Fruit fly (Drosophila melanogaster) whole organism, embryonic: ENCODE results near the gene Mo25.

Source experiments
- B-H2 ChIP-seq: fragments of 200-800 bp; sonication (Bioruptor generic); optimal IDR thresholded peaks from 2 replicates; lab custom pipeline; 2018; ENCODE audit warnings: missing biosample characterization, mild to moderate bottlenecking, missing genetic modification characterization
- CG10209 ChIP-seq: fragments of 200-800 bp; sonication (Bioruptor generic); optimal IDR thresholded peaks from 3 replicates; lab custom pipeline; 2017; ENCODE audit warnings: missing biosample characterization, mild to moderate bottlenecking, missing genetic modification characterization, missing genetic modification reagents
- CG11560 ChIP-seq: fragments of 200-800 bp; sonication (Bioruptor generic); IDR thresholded peaks from 3 replicates; pipeline ENCODE4 v1.3.6; 2022; ENCODE audit warnings: missing biosample characterization, missing genetic modification characterization
- CG12769 ChIP-seq: fragments of 200-800 bp; sonication (Bioruptor generic); optimal IDR thresholded peaks from 2 replicates; lab custom pipeline; 2019; ENCODE audit warnings: missing biosample characterization, mild to moderate bottlenecking, missing genetic modification characterization, moderate library complexity
- CG13287 ChIP-seq: fragments of 200-800 bp; sonication (Bioruptor generic); IDR thresholded peaks from 2 replicates; pipeline ENCODE4 v1.3.6; 2022; ENCODE audit warnings: missing biosample characterization, missing genetic modification characterization; ENCODE audit not compliant: partially characterized antibody
- CG14014 ChIP-seq: fragments of 200-800 bp; sonication (Bioruptor generic); IDR thresholded peaks from 2 replicates; pipeline ENCODE4 v1.3.6; 2022; ENCODE audit warnings: missing biosample characterization, missing genetic modification characterization
- CG14441 ChIP-seq: fragments of 200-800 bp; sonication (Bioruptor generic); IDR thresholded peaks from 2 replicates; pipeline ENCODE4 v1.3.6; 2022; ENCODE audit warnings: missing biosample characterization, missing genetic modification characterization
- CG2202 ChIP-seq: fragments of 200-800 bp; sonication (Bioruptor generic); optimal IDR thresholded peaks from 2 replicates; lab custom pipeline; 2018; ENCODE audit warnings: missing biosample characterization, mild to moderate bottlenecking, missing genetic modification characterization
- CG3065 ChIP-seq: fragments of 200-800 bp; sonication (Bioruptor generic); optimal IDR thresholded peaks from 2 replicates; lab custom pipeline; 2016; ENCODE audit warnings: missing biosample characterization, missing genetic modification characterization
- CG31365 ChIP-seq: fragments of 200-800 bp; sonication (Bioruptor generic); optimal IDR thresholded peaks from 2 replicates; lab custom pipeline; 2018; ENCODE audit warnings: missing biosample characterization, mild to moderate bottlenecking, missing genetic modification characterization
- CG32532 ChIP-seq: fragments of 200-800 bp; sonication (Bioruptor generic); IDR thresholded peaks from 2 replicates; pipeline ENCODE4 v1.3.6; 2022; ENCODE audit warnings: missing biosample characterization, missing genetic modification characterization
- CG34422 ChIP-seq: fragments of 200-800 bp; sonication (Bioruptor generic); IDR thresholded peaks from 3 replicates; pipeline ENCODE4 v1.3.6; 2022; ENCODE audit warnings: missing biosample characterization, missing genetic modification characterization
- CG7357 ChIP-seq: fragments of 200-800 bp; sonication (Bioruptor generic); IDR thresholded peaks from 3 replicates; pipeline ENCODE4 v1.3.6; 2022; ENCODE audit warnings: missing biosample characterization, missing genetic modification characterization
- CG7963 ChIP-seq: fragments of 200-800 bp; sonication (Bioruptor generic); IDR thresholded peaks from 3 replicates; pipeline ENCODE4 v1.3.6; 2022; ENCODE audit warnings: missing biosample characterization, missing genetic modification characterization; ENCODE audit not compliant: partially characterized antibody
- CG8290 ChIP-seq, 3 experiments: fragments of 200-800 bp; sonication (Bioruptor generic); optimal IDR thresholded peaks; 2 replicates each; lab custom pipeline; 2016 to 2019; ENCODE audit warnings: missing biosample characterization in 3 of 3, missing genetic modification characterization in 3 of 3, mild to moderate bottlenecking in 2 of 3, moderate library complexity in 1 of 3
- CG8478 ChIP-seq: fragments of >200 bp; optimal IDR thresholded peaks from 2 replicates; lab custom pipeline; 2018
- CG9609 ChIP-seq: fragments of 200-800 bp; sonication (Bioruptor generic); optimal IDR thresholded peaks from 3 replicates; lab custom pipeline; 2016; ENCODE audit warnings: missing biosample characterization, missing genetic modification characterization
- CG9932 ChIP-seq: fragments of 200-800 bp; sonication (Bioruptor generic); IDR thresholded peaks from 2 replicates; pipeline ENCODE4 v1.3.6; 2022; ENCODE audit warnings: missing biosample characterization, missing genetic modification characterization
- Dbx ChIP-seq: fragments of 200-800 bp; sonication (Bioruptor generic); IDR thresholded peaks from 3 replicates; pipeline ENCODE4 v1.3.6; 2022; ENCODE audit warnings: missing biosample characterization, missing genetic modification characterization
- Dp ChIP-seq: fragments of 200-800 bp; sonication (Bioruptor generic); optimal IDR thresholded peaks from 2 replicates; lab custom pipeline; 2018; ENCODE audit warnings: missing biosample characterization, mild to moderate bottlenecking, missing genetic modification characterization, moderate library complexity
- Ets65A ChIP-seq: fragments of 200-800 bp; sonication (Bioruptor generic); peaks from one replicate; lab custom pipeline; 2016; ENCODE audit warnings: missing biosample characterization, missing genetic modification characterization
- HHEX ChIP-seq: fragments of 200-800 bp; sonication (Bioruptor generic); optimal IDR thresholded peaks from 3 replicates; lab custom pipeline; 2017; ENCODE audit warnings: missing biosample characterization, mild to moderate bottlenecking, missing genetic modification characterization, missing genetic modification reagents
- HLH4C ChIP-seq: fragments of 200-800 bp; sonication (Bioruptor generic); IDR thresholded peaks from 3 replicates; pipeline ENCODE4 v1.3.6; 2022; ENCODE audit warnings: missing biosample characterization, missing genetic modification characterization; ENCODE audit not compliant: partially characterized antibody
- HmgD ChIP-seq: fragments of 200-800 bp; sonication (Bioruptor generic); optimal IDR thresholded peaks from 3 replicates; lab custom pipeline; 2016; ENCODE audit warnings: missing biosample characterization, missing genetic modification characterization
- Hr39 ChIP-seq: fragments of >200 bp; optimal IDR thresholded peaks from 2 replicates; lab custom pipeline; 2017
- Lpt ChIP-seq: fragments of >200 bp; optimal IDR thresholded peaks from 2 replicates; lab custom pipeline; 2018; ENCODE audit warnings: missing biosample characterization, missing genetic modification characterization
- Med ChIP-seq: fragments of 200-800 bp; sonication (Bioruptor generic); peaks from one replicate; lab custom pipeline; 2016; ENCODE audit warnings: missing biosample characterization, missing genetic modification characterization, mild to moderate bottlenecking, inconsistent platforms, moderate library complexity
- Nf-YA ChIP-seq: fragments of 200-800 bp; sonication (Bioruptor generic); IDR thresholded peaks from 2 replicates; pipeline ENCODE4 v1.3.6; 2022; ENCODE audit warnings: missing biosample characterization, missing genetic modification characterization
- Oli ChIP-seq: fragments of 200-800 bp; sonication (Bioruptor generic); optimal IDR thresholded peaks from 2 replicates; lab custom pipeline; 2018; ENCODE audit warnings: missing biosample characterization, mild to moderate bottlenecking, missing genetic modification characterization, moderate library complexity
- Opbp ChIP-seq: fragments of 200-800 bp; sonication (Bioruptor generic); IDR thresholded peaks from 3 replicates; pipeline ENCODE4 v1.3.6; 2022; ENCODE audit warnings: missing biosample characterization, missing genetic modification characterization; ENCODE audit not compliant: partially characterized antibody
- Six4 ChIP-seq: fragments of 200-800 bp; sonication (Bioruptor generic); optimal IDR thresholded peaks from 2 replicates; lab custom pipeline; 2016; ENCODE audit warnings: missing biosample characterization, missing genetic modification characterization
- Sox102F ChIP-seq: fragments of 200-800 bp; sonication (Bioruptor generic); optimal IDR thresholded peaks from 2 replicates; lab custom pipeline; 2018; ENCODE audit warnings: missing biosample characterization, mild to moderate bottlenecking, missing genetic modification characterization, moderate library complexity
- al ChIP-seq: fragments of 200-800 bp; sonication (Bioruptor generic); IDR thresholded peaks from 2 replicates; pipeline ENCODE4 v1.3.6; 2022; ENCODE audit warnings: missing biosample characterization, missing genetic modification characterization
- chn ChIP-seq: fragments of 200-800 bp; sonication (Bioruptor generic); optimal IDR thresholded peaks from 2 replicates; lab custom pipeline; 2016; ENCODE audit warnings: missing biosample characterization, missing genetic modification characterization
- crol ChIP-seq: fragments of 200-800 bp; sonication (Bioruptor generic); IDR thresholded peaks from 2 replicates; pipeline ENCODE4 v1.3.6; 2022; ENCODE audit warnings: missing biosample characterization, missing genetic modification characterization
- fd102C ChIP-seq: fragments of 200-800 bp; sonication (Bioruptor generic); optimal IDR thresholded peaks from 2 replicates; lab custom pipeline; 2018; ENCODE audit warnings: missing biosample characterization, mild to moderate bottlenecking, missing genetic modification characterization, moderate library complexity
- gcm ChIP-seq: fragments of 200-800 bp; sonication (Bioruptor generic); optimal IDR thresholded peaks from 2 replicates; lab custom pipeline; 2019; ENCODE audit warnings: missing biosample characterization, mild to moderate bottlenecking, missing genetic modification characterization, moderate library complexity
- ind ChIP-seq: fragments of 200-800 bp; sonication (Bioruptor generic); optimal IDR thresholded peaks from 3 replicates; lab custom pipeline; 2016; ENCODE audit warnings: missing biosample characterization, missing genetic modification characterization
- insv ChIP-seq, 2 experiments: fragments of 200-800 bp; sonication (Bioruptor generic); optimal IDR thresholded peaks; 3 replicates each; lab custom pipeline; 2016 to 2018; ENCODE audit warnings: missing biosample characterization in 2 of 2, missing genetic modification characterization in 2 of 2
- jigr1 ChIP-seq: fragments of 200-800 bp; sonication (Bioruptor generic); IDR thresholded peaks from 3 replicates; pipeline ENCODE4 v1.3.6; 2022; ENCODE audit warnings: missing biosample characterization, missing genetic modification characterization
- kay ChIP-seq: fragments of 200-800 bp; sonication (Bioruptor generic); optimal IDR thresholded peaks from 2 replicates; lab custom pipeline; 2016; ENCODE audit warnings: missing biosample characterization, missing genetic modification characterization
- mld ChIP-seq: fragments of 200-800 bp; sonication (Bioruptor generic); IDR thresholded peaks from 3 replicates; pipeline ENCODE4 v1.3.6; 2022; ENCODE audit warnings: missing biosample characterization, missing genetic modification characterization; ENCODE audit not compliant: partially characterized antibody
- nerfin-2 ChIP-seq: fragments of 200-800 bp; sonication (Bioruptor generic); IDR thresholded peaks from 2 replicates; pipeline ENCODE4 v1.3.6; 2022; ENCODE audit warnings: missing biosample characterization, missing genetic modification characterization; ENCODE audit not compliant: partially characterized antibody
- rib ChIP-seq: fragments of 200-800 bp; sonication (Bioruptor generic); IDR thresholded peaks from 2 replicates; pipeline ENCODE4 v1.3.6; 2022; ENCODE audit warnings: missing biosample characterization, missing genetic modification characterization
- row ChIP-seq: fragments of 200-800 bp; sonication (Bioruptor generic); IDR thresholded peaks from 3 replicates; pipeline ENCODE4 v1.3.6; 2022; ENCODE audit warnings: missing biosample characterization, missing genetic modification characterization
- slou ChIP-seq: fragments of 200-800 bp; sonication (Bioruptor generic); optimal IDR thresholded peaks from 3 replicates; lab custom pipeline; 2016; ENCODE audit warnings: missing biosample characterization, missing genetic modification characterization
- sr ChIP-seq: fragments of 200-800 bp; sonication (Bioruptor generic); IDR thresholded peaks from 3 replicates; pipeline ENCODE4 v1.3.6; 2022; ENCODE audit warnings: missing biosample characterization, missing genetic modification characterization
- stc ChIP-seq: fragments of 200-800 bp; sonication (Bioruptor generic); IDR thresholded peaks from 2 replicates; pipeline ENCODE4 v1.3.6; 2022; ENCODE audit warnings: missing biosample characterization, missing genetic modification characterization
- tna ChIP-seq: fragments of 200-800 bp; sonication (Bioruptor generic); IDR thresholded peaks from 2 replicates; pipeline ENCODE4 v1.3.6; 2022; ENCODE audit warnings: missing biosample characterization, missing genetic modification characterization; ENCODE audit not compliant: partially characterized antibody
- trh ChIP-seq: fragments of 200-800 bp; sonication (Bioruptor generic); optimal IDR thresholded peaks from 2 replicates; lab custom pipeline; 2016; ENCODE audit warnings: missing biosample characterization, missing genetic modification characterization
- vfl ChIP-seq: fragments of 200-800 bp; sonication (Bioruptor generic); optimal IDR thresholded peaks from 2 replicates; lab custom pipeline; 2016; ENCODE audit warnings: missing biosample characterization, missing genetic modification characterization
- zfh1 ChIP-seq: fragments of 200-800 bp; sonication (Bioruptor generic); IDR thresholded peaks from 3 replicates; pipeline ENCODE4 v1.3.6; 2022; ENCODE audit warnings: missing biosample characterization, missing genetic modification characterization

Mo25 gene

DNA sequence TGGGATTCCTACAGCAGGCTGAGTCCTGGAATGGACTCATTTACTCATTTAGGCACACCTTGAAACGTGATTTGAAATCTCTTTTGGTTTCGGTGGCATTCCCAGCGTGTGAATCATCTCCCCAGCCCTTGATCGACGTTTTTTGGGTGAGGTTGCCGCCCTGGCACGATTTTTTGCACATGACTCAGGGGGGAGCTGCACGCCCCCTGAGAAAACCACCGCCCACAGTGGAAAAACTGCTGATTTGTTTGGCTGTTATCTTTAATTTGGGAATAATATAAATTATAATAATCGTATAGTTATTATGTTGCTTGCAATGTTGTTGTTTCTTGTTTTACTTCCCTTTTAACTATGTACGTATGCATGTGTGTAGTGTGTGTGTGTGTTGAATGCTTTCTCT is 2.3 kb downstream of the Mo25 start (continued):
- TF ChIP-seq trh (GFP tag; lab: Kevin White, UChicago) = no peak
- no peak for TF ChIP-seq vfl (GFP tag; lab: Kevin White, UChicago)
- no peak for TF ChIP-seq CG7963 (GFP tag; lab: Robert Waterston, UW)
- no peak for TF ChIP-seq HmgD (GFP tag; lab: Kevin White, UChicago)
- TF ChIP-seq CG9609 (GFP tag; lab: Kevin White, UChicago) = no peak
- no peak for TF ChIP-seq zfh1 (GFP tag; lab: Robert Waterston, UW)
- TF ChIP-seq nerfin-2 (GFP tag; lab: Robert Waterston, UW) = no peak
- no peak for TF ChIP-seq Oli (tag; lab: Kevin White, UChicago)
- 0 out of 3 replicates have a peak, but pooled peaks have one; percentile 21 for TF ChIP-seq HLH4C
- TF ChIP-seq stc (GFP tag; lab: Robert Waterston, UW) = peak; percentile 6; the same call in 1 of the 2 replicates
- no peak for TF ChIP-seq CG10209 (GFP tag; lab: Kevin White, UChicago)
- no peak for TF ChIP-seq CG31365 (tag; lab: Kevin White, UChicago)
- no peak for TF ChIP-seq gcm (GFP tag; lab: Kevin White, UChicago)
- TF ChIP-seq Opbp = no peak
- TF ChIP-seq slou = no peak
- no peak for TF ChIP-seq sr
- TF ChIP-seq CG12769 (tag; lab: Kevin White, UChicago) = no peak
- no peak for TF ChIP-seq HHEX (GFP tag; lab: Kevin White, UChicago)
- no peak for TF ChIP-seq Six4 (GFP tag; lab: Kevin White, UChicago)
- TF ChIP-seq CG8290 (GFP tag; optimal IDR thresholded peaks at IDR 0.05; lab: Kevin White, UChicago) = no peak
- peak in 1 of 2 experiments; percentile 59 for TF ChIP-seq CG8290 (tag; optimal IDR thresholded peaks at IDR 0.05; lab: Kevin White, UChicago)
- no peak for TF ChIP-seq CG14441 (GFP tag; lab: Robert Waterston, UW)
- no peak for TF ChIP-seq CG14014 (GFP tag; lab: Robert Waterston, UW)
- TF ChIP-seq al (GFP tag; lab: Robert Waterston, UW) = 0 out of 2 replicates have a peak, but pooled peaks have one; percentile 31
- peak; percentile 59 for TF ChIP-seq crol (GFP tag; lab: Robert Waterston, UW)
- TF ChIP-seq CG32532 (GFP tag; lab: Robert Waterston, UW) = peak; percentile 59
- no peak for TF ChIP-seq chn
- no peak for TF ChIP-seq Dp (GFP tag; lab: Kevin White, UChicago)
- 0 out of 3 replicates have a peak, but pooled peaks have one; percentile 13 for TF ChIP-seq mld
- no peak for TF ChIP-seq insv (GFP tag; optimal IDR thresholded peaks at IDR 0.05; lab: Kevin White, UChicago)
- TF ChIP-seq Dbx (GFP tag; lab: Robert Waterston, UW) = peak; percentile 51; the same call in 1 of the 3 replicates
- TF ChIP-seq CG13287 (GFP tag; lab: Robert Waterston, UW) = no peak
- no peak for TF ChIP-seq CG8478 (lab: Kevin White, UChicago)
- no peak for TF ChIP-seq B-H2 (GFP tag; lab: Kevin White, UChicago)
- no peak for TF ChIP-seq tna (GFP tag; lab: Robert Waterston, UW)
- TF ChIP-seq rib (GFP tag; lab: Robert Waterston, UW) = peak; percentile 65
- TF ChIP-seq fd102C (GFP tag; lab: Kevin White, UChicago) = no peak
- peak; percentile 83 for TF ChIP-seq Med (GFP tag; lab: Kevin White, UChicago)
- peak; percentile 34; the same call in 2 of the 3 replicates for TF ChIP-seq row (GFP tag; lab: Robert Waterston, UW)
- no peak for TF ChIP-seq CG34422
- TF ChIP-seq jigr1 (GFP tag; lab: Robert Waterston, UW) = no peak
- TF ChIP-seq Sox102F (GFP tag; lab: Kevin White, UChicago) = no peak
- TF ChIP-seq CG3065 = no peak
- no peak for TF ChIP-seq CG7357 (GFP tag; lab: Robert Waterston, UW)
- TF ChIP-seq CG9932 (GFP tag; lab: Robert Waterston, UW) = peak; percentile 57; the same call in 1 of the 2 replicates
- no peak for TF ChIP-seq CG11560
- no peak for TF ChIP-seq Hr39 (lab: Kevin White, UChicago)
- no peak for TF ChIP-seq CG2202 (tag; lab: Kevin White, UChicago)
- TF ChIP-seq Nf-YA (GFP tag; lab: Robert Waterston, UW) = no peak
- peak; percentile 62 for TF ChIP-seq kay (GFP tag; lab: Kevin White, UChicago)
- no peak for TF ChIP-seq ind (GFP tag; lab: Kevin White, UChicago)
- no peak for TF ChIP-seq Lpt (GFP tag; lab: Kevin White, UChicago)
- peak; percentile 13 for TF ChIP-seq Ets65A
